Fruit fly (Drosophila melanogaster) whole organism, embryonic: Measurements from ENCODE around the gene pes.
A peak's percentile ranks its signal among the peaks of the same experiment; 100 is the strongest.

Experiments
- CG11093 ChIP-seq: fragments of 200-800 bp; sonication (Bioruptor generic); IDR thresholded peaks from 3 replicates; pipeline ENCODE4 v1.3.6; 2022; ENCODE audit warnings: missing biosample characterization, missing genetic modification characterization
- CG11695 ChIP-seq: fragments of 200-800 bp; sonication (Bioruptor generic); IDR thresholded peaks from 3 replicates; pipeline ENCODE4 v1.3.6; 2022; ENCODE audit warnings: missing biosample characterization, missing genetic modification characterization
- CG12299 ChIP-seq: fragments of 200-800 bp; sonication (Bioruptor generic); optimal IDR thresholded peaks from 2 replicates; lab custom pipeline; 2018; ENCODE audit warnings: missing biosample characterization, mild to moderate bottlenecking, missing genetic modification characterization
- CG15269 ChIP-seq: fragments of 200-800 bp; sonication (Bioruptor generic); optimal IDR thresholded peaks from 2 replicates; lab custom pipeline; 2018; ENCODE audit warnings: missing biosample characterization, mild to moderate bottlenecking, missing genetic modification characterization, moderate library complexity
- CG15696 ChIP-seq: fragments of 200-800 bp; sonication (Bioruptor generic); optimal IDR thresholded peaks from 2 replicates; lab custom pipeline; 2019; ENCODE audit warnings: missing biosample characterization, mild to moderate bottlenecking, missing genetic modification characterization, moderate library complexity
- CG16779 ChIP-seq: fragments of 200-800 bp; sonication (Bioruptor generic); IDR thresholded peaks from 2 replicates; pipeline ENCODE4 v1.3.6; 2022; ENCODE audit warnings: missing biosample characterization, missing genetic modification characterization
- CG17186 ChIP-seq: fragments of 200-800 bp; sonication (Bioruptor generic); optimal IDR thresholded peaks from 3 replicates; lab custom pipeline; 2017; ENCODE audit warnings: missing biosample characterization, missing genetic modification reagents, missing genetic modification characterization
- CG18476 ChIP-seq: fragments of 200-800 bp; sonication (Bioruptor generic); optimal IDR thresholded peaks from 2 replicates; lab custom pipeline; 2016; ENCODE audit warnings: missing biosample characterization, mild to moderate bottlenecking, missing genetic modification characterization
- CG18599 ChIP-seq: fragments of 200-800 bp; sonication (Bioruptor generic); optimal IDR thresholded peaks from 3 replicates; lab custom pipeline; 2017; ENCODE audit warnings: missing biosample characterization, missing genetic modification characterization, mild to moderate bottlenecking, moderate library complexity, missing genetic modification reagents
- CG18619 ChIP-seq: fragments of 200-800 bp; sonication (Bioruptor generic); optimal IDR thresholded peaks from 3 replicates; lab custom pipeline; 2017; ENCODE audit warnings: missing biosample characterization, mild to moderate bottlenecking, missing genetic modification characterization
- CG2199 ChIP-seq: fragments of 200-800 bp; sonication (Bioruptor generic); IDR thresholded peaks from 3 replicates; pipeline ENCODE4 v1.3.6; 2022; ENCODE audit warnings: missing biosample characterization, missing genetic modification characterization
- CG2202 ChIP-seq: fragments of 200-800 bp; sonication (Bioruptor generic); optimal IDR thresholded peaks from 2 replicates; lab custom pipeline; 2018; ENCODE audit warnings: missing biosample characterization, mild to moderate bottlenecking, missing genetic modification characterization
- CG2712 ChIP-seq: fragments of 200-800 bp; optimal IDR thresholded peaks from 3 replicates; lab custom pipeline; 2019; ENCODE audit warnings: missing biosample characterization, mild to moderate bottlenecking, missing genetic modification characterization, moderate library complexity
- CG3065 ChIP-seq: fragments of 200-800 bp; sonication (Bioruptor generic); optimal IDR thresholded peaks from 2 replicates; lab custom pipeline; 2016; ENCODE audit warnings: missing biosample characterization, missing genetic modification characterization
- CG3726 ChIP-seq: fragments of 200-800 bp; sonication (Bioruptor generic); IDR thresholded peaks from 3 replicates; pipeline ENCODE4, ENCODE4 v1.3.6; 2022; ENCODE audit warnings: missing biosample characterization, missing genetic modification characterization
- CG3995 ChIP-seq: fragments of 200-800 bp; sonication (Bioruptor generic); optimal IDR thresholded peaks from 3 replicates; lab custom pipeline; 2016; ENCODE audit warnings: missing biosample characterization, missing genetic modification characterization
- CG4730 ChIP-seq: fragments of 200-800 bp; sonication (Bioruptor generic); IDR thresholded peaks from 2 replicates; pipeline ENCODE4 v1.3.6; 2022; ENCODE audit warnings: missing biosample characterization, missing genetic modification characterization
- CG7987 ChIP-seq: fragments of 200-800 bp; sonication (Bioruptor generic); optimal IDR thresholded peaks from 2 replicates; lab custom pipeline; 2018; ENCODE audit warnings: missing biosample characterization, mild to moderate bottlenecking, missing genetic modification characterization, moderate library complexity
- CoRest ChIP-seq: fragments of 200-800 bp; sonication (Bioruptor generic); optimal IDR thresholded peaks from 3 replicates; lab custom pipeline; 2018; ENCODE audit warnings: missing biosample characterization, mild to moderate bottlenecking, missing genetic modification characterization, moderate library complexity
- Deaf1 ChIP-seq: fragments of 200-800 bp; optimal IDR thresholded peaks from 3 replicates; lab custom pipeline; 2019; ENCODE audit warnings: missing biosample characterization, mild to moderate bottlenecking, missing genetic modification characterization, moderate library complexity
- GATAe ChIP-seq: fragments of 200-800 bp; sonication (Bioruptor generic); conservative IDR thresholded peaks from 2 replicates; pipeline ENCODE4 v1.3.6; 2022; ENCODE audit warnings: missing biosample characterization, missing genetic modification characterization
- Lpt ChIP-seq: fragments of >200 bp; optimal IDR thresholded peaks from 2 replicates; lab custom pipeline; 2018; ENCODE audit warnings: missing biosample characterization, missing genetic modification characterization
- Nf-YB ChIP-seq: fragments of 200-800 bp; sonication (Bioruptor generic); optimal IDR thresholded peaks from 3 replicates; lab custom pipeline; 2019; ENCODE audit warnings: missing biosample characterization, mild to moderate bottlenecking, missing genetic modification characterization, moderate library complexity
- PHDP ChIP-seq: fragments of 200-800 bp; sonication (Bioruptor generic); optimal IDR thresholded peaks from 3 replicates; lab custom pipeline; 2018; ENCODE audit warnings: missing biosample characterization, mild to moderate bottlenecking, missing genetic modification characterization, moderate library complexity
- Rx ChIP-seq: fragments of 200-800 bp; sonication (Bioruptor generic); IDR thresholded peaks from 2 replicates; pipeline ENCODE4 v1.3.6; 2022; ENCODE audit warnings: missing biosample characterization, missing genetic modification characterization
- Six4 ChIP-seq: fragments of 200-800 bp; sonication (Bioruptor generic); optimal IDR thresholded peaks from 2 replicates; lab custom pipeline; 2016; ENCODE audit warnings: missing biosample characterization, missing genetic modification characterization
- abd-A ChIP-seq: fragments of 200-800 bp; sonication (Bioruptor generic); optimal IDR thresholded peaks from 3 replicates; lab custom pipeline; 2019; ENCODE audit warnings: missing biosample characterization, mild to moderate bottlenecking, missing genetic modification characterization, moderate library complexity
- al ChIP-seq: fragments of 200-800 bp; sonication (Bioruptor generic); IDR thresholded peaks from 2 replicates; pipeline ENCODE4 v1.3.6; 2022; ENCODE audit warnings: missing biosample characterization, missing genetic modification characterization
- az2 ChIP-seq: fragments of 200-800 bp; sonication (Bioruptor generic); optimal IDR thresholded peaks from 3 replicates; lab custom pipeline; 2016; ENCODE audit warnings: missing biosample characterization, missing genetic modification characterization
- bowl ChIP-seq: fragments of 200-800 bp; sonication (Bioruptor generic); IDR thresholded peaks from 2 replicates; pipeline ENCODE4 v1.3.6; 2022; ENCODE audit warnings: missing biosample characterization, missing genetic modification characterization
- chm ChIP-seq: fragments of 200-800 bp; sonication (Bioruptor generic); IDR thresholded peaks from 2 replicates; pipeline ENCODE4 v1.3.6; 2022; ENCODE audit warnings: missing biosample characterization, missing genetic modification characterization
- crc ChIP-seq: fragments of 200-800 bp; sonication (Bioruptor generic); optimal IDR thresholded peaks from 2 replicates; lab custom pipeline; 2016; ENCODE audit warnings: missing biosample characterization, missing genetic modification characterization
- cwo ChIP-seq: fragments of 200-800 bp; sonication (Bioruptor generic); optimal IDR thresholded peaks from 3 replicates; lab custom pipeline; 2017; ENCODE audit warnings: missing biosample characterization, missing genetic modification characterization, mild to moderate bottlenecking, moderate library complexity, missing genetic modification reagents
- ems ChIP-seq: fragments of 200-800 bp; sonication (Bioruptor generic); optimal IDR thresholded peaks from 3 replicates; lab custom pipeline; 2016; ENCODE audit warnings: missing biosample characterization, missing genetic modification characterization
- ewg ChIP-seq: fragments of 200-800 bp; sonication (Bioruptor generic); optimal IDR thresholded peaks from 3 replicates; lab custom pipeline; 2017; ENCODE audit warnings: mild to moderate bottlenecking, missing biosample characterization, missing genetic modification reagents, missing genetic modification characterization
- fd64A ChIP-seq: fragments of 200-800 bp; sonication (Bioruptor generic); optimal IDR thresholded peaks from 3 replicates; lab custom pipeline; 2018; ENCODE audit warnings: missing biosample characterization, mild to moderate bottlenecking, missing genetic modification characterization
- gce ChIP-seq: fragments of 200-800 bp; sonication (Bioruptor generic); IDR thresholded peaks from 3 replicates; pipeline ENCODE4 v1.3.6; 2022; ENCODE audit warnings: missing biosample characterization, missing genetic modification characterization
- gcm2 ChIP-seq: fragments of 200-800 bp; sonication (Bioruptor generic); optimal IDR thresholded peaks from 2 replicates; lab custom pipeline; 2016; ENCODE audit warnings: missing biosample characterization, missing genetic modification characterization
- gfzf ChIP-seq: fragments of 200-800 bp; sonication (Bioruptor generic); optimal IDR thresholded peaks from 2 replicates; lab custom pipeline; 2016; ENCODE audit warnings: missing biosample characterization, mild to moderate bottlenecking, missing genetic modification characterization, moderate library complexity
- ind ChIP-seq: fragments of 200-800 bp; sonication (Bioruptor generic); optimal IDR thresholded peaks from 3 replicates; lab custom pipeline; 2016; ENCODE audit warnings: missing biosample characterization, missing genetic modification characterization
- kah ChIP-seq: fragments of 200-800 bp; sonication (Bioruptor generic); optimal IDR thresholded peaks from 2 replicates; lab custom pipeline; 2018; ENCODE audit warnings: missing biosample characterization, mild to moderate bottlenecking, missing genetic modification characterization
- klu ChIP-seq: fragments of 200-800 bp; sonication (Bioruptor generic); IDR thresholded peaks from 2 replicates; pipeline ENCODE4 v1.3.6; 2022; ENCODE audit warnings: missing biosample characterization, missing genetic modification characterization
- peb ChIP-seq: fragments of 200-800 bp; sonication (Bioruptor generic); IDR thresholded peaks from 2 replicates; pipeline ENCODE4 v1.3.6; 2022; ENCODE audit warnings: missing biosample characterization, missing genetic modification characterization
- psq ChIP-seq: fragments of 200-800 bp; sonication (Bioruptor generic); optimal IDR thresholded peaks from 2 replicates; lab custom pipeline; 2017; ENCODE audit warnings: missing biosample characterization, missing genetic modification characterization
- row ChIP-seq: fragments of 200-800 bp; sonication (Bioruptor generic); IDR thresholded peaks from 3 replicates; pipeline ENCODE4 v1.3.6; 2022; ENCODE audit warnings: missing biosample characterization, missing genetic modification characterization
- salm ChIP-seq: fragments of 200-800 bp; sonication (Bioruptor generic); optimal IDR thresholded peaks from 2 replicates; lab custom pipeline; 2018; ENCODE audit warnings: missing biosample characterization, mild to moderate bottlenecking, missing genetic modification characterization
- sna ChIP-seq: fragments of 200-800 bp; sonication (Bioruptor generic); IDR thresholded peaks from 2 replicates; pipeline ENCODE4 v1.3.6; 2022; ENCODE audit warnings: missing biosample characterization, missing genetic modification characterization; ENCODE audit not compliant: partially characterized antibody
- so ChIP-seq: fragments of 200-800 bp; sonication (Bioruptor generic); IDR thresholded peaks from 3 replicates; pipeline ENCODE4 v1.3.6; 2022; ENCODE audit warnings: missing biosample characterization, missing genetic modification characterization
- trem ChIP-seq: fragments of 200-800 bp; optimal IDR thresholded peaks from 3 replicates; lab custom pipeline; 2019; ENCODE audit warnings: missing biosample characterization, mild to moderate bottlenecking, missing genetic modification characterization, moderate library complexity
- unc-4 ChIP-seq: fragments of 200-800 bp; sonication (Bioruptor generic); IDR thresholded peaks from 2 replicates; pipeline ENCODE4 v1.3.6; 2022; ENCODE audit warnings: missing biosample characterization, missing genetic modification characterization; ENCODE audit not compliant: partially characterized antibody

The pes gene

DNA sequence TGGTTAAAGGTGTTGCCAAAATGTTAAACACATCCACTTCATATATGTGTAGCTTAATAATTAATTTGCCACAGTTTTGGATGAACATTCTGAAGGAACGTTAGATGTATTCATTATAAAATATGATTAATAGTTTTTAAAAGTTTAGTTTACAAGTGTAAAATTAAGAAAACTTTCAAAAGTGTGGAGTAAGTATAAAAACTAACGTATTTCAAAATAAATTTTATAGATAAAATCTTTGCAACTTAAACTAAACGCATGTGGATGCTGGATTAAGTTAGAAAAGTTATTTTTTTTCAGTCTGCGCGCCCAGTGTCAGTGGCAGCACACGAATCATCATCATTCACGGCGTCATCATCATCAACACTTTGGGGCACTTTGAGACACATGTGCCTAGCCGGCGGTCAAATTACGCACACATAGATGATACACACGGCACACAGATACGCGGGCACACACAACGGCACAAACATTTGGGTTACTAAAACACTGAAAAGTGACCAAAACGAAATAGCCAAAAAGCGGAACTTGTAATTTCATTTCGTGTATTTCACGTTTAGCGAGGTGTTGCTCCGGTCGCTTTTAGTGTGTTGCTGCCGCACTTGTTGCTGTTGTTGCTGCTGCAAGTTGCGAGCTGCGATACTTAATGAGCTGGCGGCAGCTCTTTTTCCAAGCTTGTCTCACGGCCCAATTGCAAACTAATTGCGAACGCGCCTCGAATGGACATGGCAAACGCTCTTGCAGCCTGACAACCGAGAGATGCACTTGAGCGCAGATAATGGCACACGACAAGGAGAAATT lies 36.7 kb downstream of the pes start (continued):
- no peak for TF ChIP-seq peb (GFP tag; lab: Robert Waterston, UW)
- TF ChIP-seq Deaf1 (tag; lab: Kevin White, UChicago) = no peak
- TF ChIP-seq sna (GFP tag; lab: Robert Waterston, UW) = no peak
- no peak for TF ChIP-seq CG15696 (tag; lab: Kevin White, UChicago)
- no peak for TF ChIP-seq gce (GFP tag; lab: Robert Waterston, UW)
- TF ChIP-seq CG4730 = no peak
- peak; percentile 42 for TF ChIP-seq CG2712 (tag; lab: Kevin White, UChicago)
- 0 out of 2 replicates have a peak, but pooled peaks have one; percentile 20 for TF ChIP-seq klu (GFP tag; lab: Robert Waterston, UW)
- no peak for TF ChIP-seq CG2202 (tag; lab: Kevin White, UChicago)
- no peak for TF ChIP-seq CG3065 (GFP tag; lab: Kevin White, UChicago)
- TF ChIP-seq ind (GFP tag; lab: Kevin White, UChicago) = peak; percentile 36
- peak; percentile 18 for TF ChIP-seq salm (tag; lab: Kevin White, UChicago)
- TF ChIP-seq PHDP (tag; lab: Kevin White, UChicago) = peak; percentile 57
- no peak for TF ChIP-seq CG7987 (GFP tag; lab: Kevin White, UChicago)
- TF ChIP-seq chm (GFP tag; lab: Robert Waterston, UW) = no peak
- TF ChIP-seq ems (GFP tag; lab: Kevin White, UChicago) = no peak
- TF ChIP-seq CG16779 (GFP tag; lab: Robert Waterston, UW) = no peak
- TF ChIP-seq CG3726 = peak; percentile 36; the same call in 1 of the 3 replicates
- TF ChIP-seq al (GFP tag; lab: Robert Waterston, UW) = peak; percentile 11; the same call in 1 of the 2 replicates
- TF ChIP-seq CG12299 (tag; lab: Kevin White, UChicago) = peak; percentile 6
- TF ChIP-seq CG11093 (GFP tag; lab: Robert Waterston, UW) = peak; percentile 49; the same call in 1 of the 3 replicates
- no peak for TF ChIP-seq Lpt (GFP tag; lab: Kevin White, UChicago)
- TF ChIP-seq kah (GFP tag; lab: Kevin White, UChicago) = no peak
- no peak for TF ChIP-seq CG18476 (GFP tag; lab: Kevin White, UChicago)
- no peak for TF ChIP-seq unc-4 (GFP tag; lab: Robert Waterston, UW)
- peak; percentile 78 for TF ChIP-seq CoRest
- peak; percentile 53 for TF ChIP-seq Six4 (GFP tag; lab: Kevin White, UChicago)
- TF ChIP-seq CG17186 (GFP tag; lab: Kevin White, UChicago) = no peak
- TF ChIP-seq psq (GFP tag; lab: Kevin White, UChicago) = no peak
- TF ChIP-seq CG18619 (GFP tag; lab: Kevin White, UChicago) = peak; percentile 70
- no peak for TF ChIP-seq trem (tag; lab: Kevin White, UChicago)
- TF ChIP-seq row (GFP tag; lab: Robert Waterston, UW) = peak; percentile 62
- peak; percentile 65; the same call in 2 of the 3 replicates for TF ChIP-seq so (GFP tag; lab: Robert Waterston, UW)
- peak; percentile 50 for TF ChIP-seq az2 (GFP tag; lab: Kevin White, UChicago)
- no peak for TF ChIP-seq abd-A (tag; lab: Kevin White, UChicago)
- no peak for TF ChIP-seq CG2199 (GFP tag; lab: Robert Waterston, UW)
- no peak for TF ChIP-seq gfzf (GFP tag; lab: Kevin White, UChicago)
- TF ChIP-seq bowl (GFP tag; lab: Robert Waterston, UW) = no peak
- TF ChIP-seq CG15269 (tag; lab: Kevin White, UChicago) = peak; percentile 63
- TF ChIP-seq gcm2 (GFP tag; lab: Kevin White, UChicago) = no peak
- TF ChIP-seq Rx = no peak
- TF ChIP-seq CG11695 (GFP tag; lab: Robert Waterston, UW) = peak; percentile 55; the same call in 2 of the 3 replicates
- TF ChIP-seq GATAe = no peak
- peak; percentile 61 for TF ChIP-seq cwo (GFP tag; lab: Kevin White, UChicago)
- peak; percentile 62 for TF ChIP-seq ewg
- TF ChIP-seq CG18599 (GFP tag; lab: Kevin White, UChicago) = peak; percentile 36
- TF ChIP-seq crc (GFP tag; lab: Kevin White, UChicago) = no peak
- TF ChIP-seq CG3995 = no peak
- TF ChIP-seq fd64A = no peak
- TF ChIP-seq Nf-YB = no peak
